Worm (Caenorhabditis elegans) whole organism, dauer: ENCODE results near the gene K01A6.4.

Source experiments
- unc-62 ChIP-seq: sonication (generic microtip); optimal IDR thresholded peaks from 2 replicates; lab custom pipeline; 2017; ENCODE audit warnings: missing biosample characterization, missing genetic modification reagents, missing genetic modification characterization

K01A6.4 gene

ce11 chrIV:11740204-11740603, at the start of gene K01A6.4:
Gene K01A6.4, minus strand, starts transcription at chrIV:11740304.
- no peak for TF ChIP-seq unc-62 (GFP tag; lab: Kevin White, UChicago)

DNA sequence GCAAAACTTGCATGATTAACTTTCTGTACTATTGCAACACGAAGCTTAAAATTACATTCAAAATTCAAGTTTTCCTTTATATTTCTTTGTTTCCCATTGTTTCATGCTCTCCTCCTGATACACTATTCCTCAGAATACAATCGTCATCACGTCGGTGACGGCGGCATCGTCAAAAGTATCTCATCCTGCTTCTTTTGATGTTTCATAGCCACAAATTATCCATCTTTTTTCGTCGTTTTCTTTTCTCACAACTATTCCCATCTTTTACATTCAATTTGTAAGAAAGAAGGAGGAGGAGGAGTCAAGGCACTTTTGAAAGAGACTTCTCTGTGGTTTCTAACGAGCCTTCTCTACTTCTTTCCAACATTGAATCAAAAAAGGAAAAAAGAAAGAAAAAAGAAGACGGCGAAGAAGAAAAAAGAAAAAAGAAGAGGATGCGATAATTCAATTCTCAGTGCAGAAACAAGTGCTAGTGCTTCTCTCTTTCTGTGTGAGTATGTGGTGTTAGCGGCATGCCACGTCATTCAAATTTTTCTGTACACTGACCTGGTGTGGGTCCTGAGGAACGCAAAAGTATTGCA, 48.4 kb upstream of the K01A6.4 start:
- no peak for TF ChIP-seq unc-62 (GFP tag; lab: Kevin White, UChicago)

- TF ChIP-seq unc-62 (GFP tag; lab: Kevin White, UChicago) = no peak
These were observed 47.7 kb upstream of the K01A6.4 start for ce11 chrIV:11787793-11788192.

- TF ChIP-seq unc-62 (GFP tag; lab: Kevin White, UChicago) = no peak
These were observed 45.1 kb upstream of the K01A6.4 start for ce11 chrIV:11785064-11785840.

DNA sequence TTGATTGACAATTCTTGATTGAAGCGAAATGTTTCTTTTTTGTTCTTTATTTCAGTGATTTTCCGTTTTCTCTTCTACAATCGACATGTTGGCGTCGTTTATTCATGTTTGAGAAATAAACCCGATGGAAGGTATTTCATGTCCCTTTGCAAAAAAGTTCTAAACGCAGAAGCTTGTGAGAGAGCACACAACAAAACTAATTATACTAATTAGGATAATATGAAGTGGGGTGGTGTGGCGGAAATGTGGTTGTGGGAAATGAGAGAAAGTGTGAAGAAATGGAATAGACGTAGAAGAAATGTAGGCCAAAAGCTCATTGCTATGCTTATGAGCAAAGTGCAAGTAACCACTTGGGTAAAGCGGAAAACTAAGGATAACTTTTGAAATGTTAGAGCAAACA, 42.7 kb upstream of the K01A6.4 start:
- TF ChIP-seq unc-62 (GFP tag; lab: Kevin White, UChicago) = no peak

- TF ChIP-seq unc-62 (GFP tag; lab: Kevin White, UChicago) = no peak
These were observed 38.9 kb upstream of the K01A6.4 start, which contains the start of gene lpr-2 for ce11 chrIV:11779028-11779427. Gene lpr-2, plus strand, starts transcription at chrIV:11779216.

- no peak for TF ChIP-seq unc-62 (GFP tag; lab: Kevin White, UChicago)
These were observed 36.9 kb upstream of the K01A6.4 start for ce11 chrIV:11776968-11777467.

DNA sequence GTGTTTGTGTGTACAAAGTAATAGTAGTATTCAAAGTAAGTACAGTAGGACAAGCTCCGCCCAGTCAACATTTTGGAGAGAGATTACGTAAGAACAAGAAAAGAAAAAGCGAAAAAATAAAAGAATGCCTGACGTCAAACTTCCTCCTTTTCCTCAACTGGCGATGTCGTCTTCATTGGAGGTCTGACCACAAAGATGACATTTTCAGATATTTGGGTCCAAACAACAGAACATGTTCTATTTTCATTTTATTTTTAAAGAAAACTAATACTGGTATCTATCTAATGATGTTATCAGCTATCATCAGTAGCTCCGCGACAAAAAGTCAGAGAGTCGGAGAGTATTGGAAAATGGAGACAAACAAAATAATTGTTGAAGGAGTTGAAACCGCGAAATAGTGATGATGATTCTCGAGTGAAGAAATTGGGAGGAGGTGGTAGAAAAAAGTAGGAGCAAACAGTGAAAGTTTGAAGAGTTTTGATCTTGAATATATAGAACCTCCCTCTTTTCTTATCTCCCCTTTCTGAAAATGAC, 33.7 kb upstream of the K01A6.4 start, which contains the start of gene lips-5:
TSS of gene lips-5 (minus strand) at position 51 of the 534 bp plus-strand sequence.
- no peak for TF ChIP-seq unc-62 (GFP tag; lab: Kevin White, UChicago)

- no peak for TF ChIP-seq unc-62 (GFP tag; lab: Kevin White, UChicago)
These were observed 32.0 kb upstream of the K01A6.4 start for ce11 chrIV:11772119-11772518.

DNA sequence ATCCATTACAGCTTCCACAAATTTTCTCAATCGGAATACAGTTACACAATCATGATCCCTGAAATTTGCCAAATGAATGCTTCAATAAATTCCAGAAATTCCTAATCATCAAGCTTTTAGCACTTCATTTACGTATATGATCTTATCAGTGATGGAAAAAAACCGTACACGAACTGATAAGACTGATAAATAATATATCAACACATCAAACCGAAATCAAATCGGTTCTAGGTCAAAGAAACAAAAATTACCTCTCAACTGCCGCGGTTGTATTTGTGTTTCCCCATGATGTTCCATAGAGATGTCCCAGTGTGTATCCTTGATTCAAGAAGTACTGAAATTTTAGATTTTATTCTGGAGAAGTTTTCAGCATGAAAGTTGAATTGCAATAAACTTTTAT, 31.0 kb upstream of the K01A6.4 start:
- no peak for TF ChIP-seq unc-62 (GFP tag; lab: Kevin White, UChicago)

- no peak for TF ChIP-seq unc-62 (GFP tag; lab: Kevin White, UChicago)
These were observed 29.7 kb upstream of the K01A6.4 start for ce11 chrIV:11769769-11770168.

DNA sequence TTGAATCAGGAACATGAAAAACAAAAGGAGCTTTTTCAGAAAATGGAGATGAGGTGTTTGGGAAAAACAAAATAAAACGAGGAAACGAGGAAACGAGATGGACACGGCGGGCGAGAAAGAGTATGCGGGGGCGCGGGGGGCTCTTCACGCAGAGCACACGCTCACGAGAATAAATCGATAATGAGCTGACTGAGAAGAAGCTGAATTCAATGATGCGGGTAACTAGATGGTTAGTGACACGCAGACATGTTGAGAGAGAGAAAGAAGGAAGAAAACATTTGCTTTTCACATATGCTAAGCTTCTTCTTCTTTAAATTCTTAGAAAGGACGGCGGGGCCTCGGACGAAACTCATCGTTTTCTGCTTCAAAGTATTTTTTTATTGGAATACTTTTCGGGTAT, 25.4 kb upstream of the K01A6.4 start:
- TF ChIP-seq unc-62 (GFP tag; lab: Kevin White, UChicago) = no peak

DNA sequence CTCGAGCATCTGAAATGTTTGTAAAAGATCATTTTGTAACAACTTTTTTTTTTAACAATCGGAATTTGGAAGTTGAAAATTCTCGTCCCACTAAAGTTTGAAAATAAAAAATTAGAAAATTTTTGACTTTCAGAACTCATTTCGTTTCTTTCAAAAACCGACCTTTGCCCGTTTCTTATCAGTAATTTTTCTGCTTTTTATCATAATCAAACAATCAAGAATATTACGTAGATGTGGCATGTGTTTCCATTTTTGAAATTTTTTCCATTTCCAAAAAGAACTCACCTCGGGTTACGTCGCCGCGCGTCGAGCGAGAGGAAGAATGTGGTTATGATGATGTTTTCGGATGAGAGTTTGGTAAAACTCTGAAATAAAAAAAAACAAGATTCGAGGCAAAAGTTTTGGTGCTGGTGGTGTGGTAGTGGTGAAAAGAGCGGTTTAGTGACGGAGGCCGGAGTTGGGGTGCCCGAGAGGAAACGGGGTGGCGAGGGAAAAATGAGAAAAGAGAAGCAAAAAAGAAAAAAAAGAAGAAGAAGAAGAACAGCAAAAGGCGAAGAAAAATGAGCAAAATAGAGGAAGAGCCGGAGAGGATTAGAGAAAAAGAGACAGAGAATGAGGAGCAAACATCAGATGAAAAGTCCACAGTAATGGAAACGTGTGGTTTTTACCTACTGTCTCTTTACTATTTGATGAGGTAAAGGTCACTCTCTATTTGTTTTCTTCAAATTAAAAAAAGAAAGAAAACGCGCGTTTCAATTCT, 20.8 kb upstream of the K01A6.4 start, which contains the start of gene T12A7.2:
TSS of gene T12A7.2 (minus strand) at position 412 of the 760 bp plus-strand sequence.
- TF ChIP-seq unc-62 (GFP tag; lab: Kevin White, UChicago) = no peak

DNA sequence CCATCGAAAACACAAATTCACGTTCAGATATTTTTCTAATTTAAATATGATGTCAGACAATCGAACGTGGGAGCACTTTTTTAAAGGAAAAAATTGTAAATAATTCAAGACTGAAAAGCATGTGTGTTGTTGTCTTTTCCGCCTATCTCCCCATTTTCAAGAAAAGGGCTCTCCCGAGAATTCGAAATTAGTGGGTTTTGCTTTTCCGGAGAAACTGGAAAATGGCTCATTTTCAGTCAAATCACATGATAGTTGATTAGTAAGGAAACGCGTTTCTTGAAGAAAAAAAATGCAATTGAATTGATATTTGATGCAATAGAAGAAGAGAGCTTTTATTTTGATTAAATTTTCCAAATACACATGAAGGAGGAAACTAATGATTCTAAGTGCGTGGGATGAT, 19.7 kb upstream of the K01A6.4 start:
- no peak for TF ChIP-seq unc-62 (GFP tag; lab: Kevin White, UChicago)

DNA sequence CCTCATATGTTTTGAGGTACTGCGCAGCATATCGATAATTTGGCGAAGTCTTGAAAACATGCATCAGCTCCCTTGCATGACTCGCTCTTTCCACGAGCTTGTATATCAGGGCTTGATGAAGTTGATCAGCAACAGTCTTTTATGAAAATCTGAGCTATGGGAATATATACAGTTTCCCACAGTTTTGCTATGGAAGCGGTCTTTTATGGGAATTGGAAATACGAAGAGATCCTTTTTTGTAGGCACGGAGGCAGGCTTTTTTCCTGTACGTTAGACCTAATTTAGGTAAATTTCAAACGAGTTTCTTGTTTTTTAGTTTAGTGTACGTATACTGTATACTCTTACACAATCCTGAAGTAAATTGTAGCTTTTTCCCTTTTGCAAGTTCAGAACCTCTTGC, 15.8 kb upstream of the K01A6.4 start, which contains the start of gene T12A7.9:
TSS of gene T12A7.9 (minus strand) at position 101 of the 400 bp plus-strand sequence.
- no peak for TF ChIP-seq unc-62 (GFP tag; lab: Kevin White, UChicago)
